Fruit fly (Drosophila melanogaster): Measurements from ENCODE around the gene CG15386.

Gene CG15386

DNA sequence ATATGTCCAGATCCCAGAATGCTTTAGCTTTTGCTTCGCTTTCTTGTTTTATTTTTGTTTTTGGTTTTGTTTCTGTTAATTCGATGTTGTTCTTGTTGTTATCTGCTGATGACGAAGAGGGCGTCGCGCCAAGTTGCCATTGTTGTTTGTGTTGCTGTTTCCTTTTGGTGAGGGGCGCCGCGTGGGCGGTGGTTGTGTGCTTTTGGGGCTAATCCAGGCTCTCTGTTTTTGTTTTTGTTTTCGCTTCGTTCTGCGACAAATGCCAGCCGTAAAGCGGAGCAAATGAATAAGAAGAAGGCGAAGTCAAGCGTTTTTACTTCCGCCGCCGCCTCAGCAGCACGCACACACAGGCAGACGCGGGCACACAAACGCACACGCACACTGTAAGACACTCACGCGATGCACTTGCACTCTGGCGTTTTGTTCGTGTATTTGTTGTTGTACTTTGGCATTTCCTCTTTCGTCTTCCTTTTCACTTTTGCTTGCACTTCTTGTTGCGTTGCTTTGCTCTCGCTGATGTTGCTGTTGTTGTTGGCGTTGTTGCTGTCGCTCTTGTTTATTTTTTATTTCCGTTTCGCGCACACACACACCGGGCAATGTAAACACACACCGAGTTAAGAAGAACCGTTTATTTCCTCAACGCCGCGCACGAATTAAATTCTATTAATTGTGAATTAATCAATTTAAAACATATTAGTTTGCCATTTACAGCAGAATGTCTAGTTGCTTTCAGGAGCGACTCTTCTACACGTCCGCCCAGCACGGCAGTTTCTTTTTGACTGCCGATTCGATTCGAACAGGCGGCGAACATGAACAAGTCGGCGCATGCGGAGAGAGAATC is 38.9 kb downstream of the CG15386 start, which contains the start of gene aop (continued):
- TF ChIP-seq CG7839 (tag; optimal IDR thresholded peaks at IDR 0.05) (peak; percentile 21), hbn (GFP tag; IDR thresholded peaks at IDR 0.05; ENCODE audit: partially characterized antibody) (no peak), fd3F (GFP tag; optimal IDR thresholded peaks at IDR 0.05) (no peak), CG15269 (tag; optimal IDR thresholded peaks at IDR 0.05) (peak; percentile 23), ems (GFP tag; optimal IDR thresholded peaks at IDR 0.05) (peak; percentile 7), CG7928 (GFP tag; optimal IDR thresholded peaks at IDR 0.05) (no peak), D19A (tag; optimal IDR thresholded peaks at IDR 0.05) (peak; percentile 26), Blimp-1 (GFP tag; optimal IDR thresholded peaks at IDR 0.05) (peak; percentile 26), CG9727 (GFP tag; optimal IDR thresholded peaks at IDR 0.05) (peak; percentile 27), gfzf (GFP tag; optimal IDR thresholded peaks at IDR 0.05) (no peak), CG8359 (GFP tag; optimal IDR thresholded peaks at IDR 0.05; ENCODE audit: borderline replicate concordance) (no peak), Usf (GFP tag; optimal IDR thresholded peaks at IDR 0.05) (no peak), tin (GFP tag; optimal IDR thresholded peaks at IDR 0.05) (no peak), stc (GFP tag; IDR thresholded peaks at IDR 0.05) (no peak), dan (GFP tag; IDR thresholded peaks at IDR 0.05) (no peak), Nf-YB (GFP tag; optimal IDR thresholded peaks at IDR 0.05) (peak; percentile 37), CG17359 (tag; optimal IDR thresholded peaks at IDR 0.05) (peak; percentile 35), vfl (GFP tag; optimal IDR thresholded peaks at IDR 0.05) (no peak), CHES-1-like (GFP tag; optimal IDR thresholded peaks at IDR 0.05) (peak; percentile 40), CG17912 (GFP tag; optimal IDR thresholded peaks at IDR 0.05) (peak; percentile 57), Xrp1 (GFP tag; IDR thresholded peaks at IDR 0.05) (no peak; the same call in 1 of the 2 replicates), CG2889 (GFP tag; IDR thresholded peaks at IDR 0.05) (no peak), E2f2 (GFP tag; IDR thresholded peaks at IDR 0.05) (no peak), Dfd (GFP tag; optimal IDR thresholded peaks at IDR 0.05) (no peak), nerfin-2 (GFP tag; IDR thresholded peaks at IDR 0.05; ENCODE audit: partially characterized antibody) (no peak), z (GFP tag; IDR thresholded peaks at IDR 0.05) (no peak; the same call in 2 of the 3 replicates), B-H1 (GFP tag; IDR thresholded peaks at IDR 0.05) (no peak), dm (GFP tag; optimal IDR thresholded peaks at IDR 0.05) (no peak), nau (GFP tag; optimal IDR thresholded peaks at IDR 0.05) (no peak), Mad (GFP tag; optimal IDR thresholded peaks at IDR 0.05) (no peak), slou (GFP tag; optimal IDR thresholded peaks at IDR 0.05) (no peak), Trl (optimal IDR thresholded peaks at IDR 0.05) (no peak), Trl (GFP tag; optimal IDR thresholded peaks at IDR 0.05) (peak; percentile 72), CG10654 (GFP tag; optimal IDR thresholded peaks at IDR 0.05) (no peak), Hr39 (optimal IDR thresholded peaks at IDR 0.05) (no peak), CG32767 (GFP tag; IDR thresholded peaks at IDR 0.05) (0 out of 2 replicates have a peak, but pooled peaks have one; percentile 34), CG12219 (GFP tag; optimal IDR thresholded peaks at IDR 0.05) (no peak), bsh (GFP tag; optimal IDR thresholded peaks at IDR 0.05) (no peak), CG9437 (GFP tag; optimal IDR thresholded peaks at IDR 0.05) (no peak), fd102C (GFP tag; optimal IDR thresholded peaks at IDR 0.05) (peak; percentile 77), CG4404 (GFP tag; IDR thresholded peaks at IDR 0.05) (no peak), CTCF (GFP tag; optimal IDR thresholded peaks at IDR 0.05) (no peak), jumu (GFP tag; optimal IDR thresholded peaks at IDR 0.05) (no peak), Myb (GFP tag; optimal IDR thresholded peaks at IDR 0.05) (no peak), Fer1 (GFP tag; optimal IDR thresholded peaks at IDR 0.05) (peak; percentile 49), bowl (GFP tag; IDR thresholded peaks at IDR 0.05) (no peak), zen (tag; optimal IDR thresholded peaks at IDR 0.05) (peak; percentile 68), D19B (GFP tag; optimal IDR thresholded peaks at IDR 0.05) (no peak), chif (GFP tag; optimal IDR thresholded peaks at IDR 0.05) (no peak), Awh (GFP tag; IDR thresholded peaks at IDR 0.05) (no peak), Lhr (GFP tag; optimal IDR thresholded peaks at IDR 0.05) (no peak)

Data from whole organism, embryonic.